Worm (Caenorhabditis elegans) whole organism, mixed stage, embryonic: ENCODE results near the gene sru-3.

Experiments used
- M03D4.4 ChIP-seq: sonication (generic microtip); optimal IDR thresholded peaks from 2 replicates; lab custom pipeline; 2017; ENCODE audit warnings: mild to moderate bottlenecking, missing genetic modification characterization, missing compliant biosample characterization
- bed-3 ChIP-seq: fragments of 200-800 bp; sonication (Bioruptor generic); optimal IDR thresholded peaks from 3 replicates; lab custom pipeline; 2018; ENCODE audit warnings: mild to moderate bottlenecking, missing genetic modification characterization, moderate library complexity, missing compliant biosample characterization
- blmp-1 ChIP-seq: fragments of 150-350 bp; optimal IDR thresholded peaks from 2 replicates; lab custom pipeline; 2014; ENCODE audit warnings: missing biosample characterization, missing genetic modification characterization
- ceh-39 ChIP-seq: fragments of 150-350 bp; optimal IDR thresholded peaks from 2 replicates; lab custom pipeline; 2014; ENCODE audit warnings: missing biosample characterization, missing genetic modification characterization
- ceh-43 ChIP-seq: fragments of 200-800 bp; sonication (Bioruptor generic); optimal IDR thresholded peaks from 2 replicates; lab custom pipeline; 2018; ENCODE audit warnings: mild to moderate bottlenecking, missing genetic modification characterization, moderate library complexity, missing compliant biosample characterization
- ceh-83 ChIP-seq: fragments of 200-800 bp; sonication (Bioruptor generic); optimal IDR thresholded peaks from 2 replicates; lab custom pipeline; 2018; ENCODE audit warnings: mild to moderate bottlenecking, missing genetic modification characterization, missing compliant biosample characterization
- cnd-1 ChIP-seq: fragments of 200-800 bp; sonication (Bioruptor generic); optimal IDR thresholded peaks from 2 replicates; lab custom pipeline; 2018; ENCODE audit warnings: mild to moderate bottlenecking, missing genetic modification characterization, missing compliant biosample characterization
- drap-1 ChIP-seq: fragments of 200-800 bp; sonication (Bioruptor generic); optimal IDR thresholded peaks from 3 replicates; lab custom pipeline; 2018; ENCODE audit warnings: mild to moderate bottlenecking, missing genetic modification characterization, missing compliant biosample characterization
- elt-1 ChIP-seq: sonication (generic microtip); optimal IDR thresholded peaks from 2 replicates; lab custom pipeline; 2017; ENCODE audit warnings: missing genetic modification characterization, mild to moderate bottlenecking, missing compliant biosample characterization, antibody characterized with exemption, moderate library complexity, borderline replicate concordance; ENCODE audit not compliant: insufficient read depth
- elt-3 ChIP-seq: fragments of 150-350 bp; optimal IDR thresholded peaks from 2 replicates; lab custom pipeline; 2014; ENCODE audit warnings: missing biosample characterization, missing genetic modification characterization
- flh-1 ChIP-seq: fragments of 200-800 bp; sonication (Bioruptor generic); optimal IDR thresholded peaks from 2 replicates; lab custom pipeline; 2018; ENCODE audit warnings: mild to moderate bottlenecking, missing genetic modification characterization, moderate library complexity, missing compliant biosample characterization
- ham-2 ChIP-seq: fragments of 200-800 bp; sonication (Bioruptor generic); optimal IDR thresholded peaks from 2 replicates; lab custom pipeline; 2018; ENCODE audit warnings: mild to moderate bottlenecking, missing genetic modification characterization, missing compliant biosample characterization
- hlh-1 ChIP-seq: fragments of 150-350 bp; optimal IDR thresholded peaks from 2 replicates; lab custom pipeline; 2014; ENCODE audit warnings: missing biosample characterization, missing genetic modification reagents, missing genetic modification characterization
- lin-13 ChIP-seq: fragments of 150-350 bp; optimal IDR thresholded peaks from 2 replicates; lab custom pipeline; 2014; ENCODE audit warnings: missing biosample characterization, missing genetic modification characterization
- lsy-2 ChIP-seq: fragments of 150-350 bp; optimal IDR thresholded peaks from 2 replicates; lab custom pipeline; 2014; ENCODE audit warnings: missing biosample characterization, missing genetic modification characterization
- mab-5 ChIP-seq: fragments of 150-350 bp; optimal IDR thresholded peaks from 2 replicates; lab custom pipeline; 2014; ENCODE audit warnings: missing biosample characterization, missing genetic modification characterization
- mep-1 ChIP-seq: fragments of 150-350 bp; optimal IDR thresholded peaks from 2 replicates; lab custom pipeline; 2017; ENCODE audit warnings: missing biosample characterization, missing genetic modification reagents, missing genetic modification characterization, inconsistent platforms
- mls-2 ChIP-seq: sonication (generic microtip); optimal IDR thresholded peaks from 2 replicates; lab custom pipeline; 2016; ENCODE audit warnings: mild to moderate bottlenecking, missing genetic modification characterization, moderate library complexity, missing compliant biosample characterization
- nhr-2 ChIP-seq: fragments of 150-350 bp; optimal IDR thresholded peaks from 2 replicates; lab custom pipeline; 2014; ENCODE audit warnings: missing biosample characterization, missing genetic modification characterization
- nhr-28 ChIP-seq: fragments of 150-350 bp; optimal IDR thresholded peaks from 2 replicates; lab custom pipeline; 2014; ENCODE audit warnings: missing biosample characterization, missing genetic modification characterization
- nhr-76 ChIP-seq: sonication (generic microtip); optimal IDR thresholded peaks from 2 replicates; lab custom pipeline; 2017; ENCODE audit warnings: missing biosample characterization, missing genetic modification characterization
- pha-4 ChIP-seq: fragments of 150-350 bp; optimal IDR thresholded peaks from 2 replicates; lab custom pipeline; 2018; ENCODE audit warnings: missing biosample characterization, missing genetic modification reagents, missing genetic modification characterization
- sem-2 ChIP-seq: fragments of 200-800 bp; sonication (Bioruptor generic); optimal IDR thresholded peaks from 2 replicates; lab custom pipeline; 2018; ENCODE audit warnings: mild to moderate bottlenecking, missing genetic modification characterization, missing compliant biosample characterization
- snpc-4 ChIP-seq: fragments of 150-350 bp; optimal IDR thresholded peaks from 2 replicates; lab custom pipeline; 2014; ENCODE audit warnings: missing biosample characterization, missing genetic modification characterization
- sptf-1 ChIP-seq: sonication (generic microtip); optimal IDR thresholded peaks from 2 replicates; lab custom pipeline; 2017; ENCODE audit warnings: mild to moderate bottlenecking, missing genetic modification characterization, moderate library complexity, missing compliant biosample characterization
- tbx-8 ChIP-seq: fragments of 200-800 bp; sonication (Bioruptor generic); optimal IDR thresholded peaks from 2 replicates; lab custom pipeline; 2018; ENCODE audit warnings: mild to moderate bottlenecking, missing genetic modification characterization, moderate library complexity, missing compliant biosample characterization
- unc-120 ChIP-seq: sonication (generic microtip); optimal IDR thresholded peaks from 2 replicates; lab custom pipeline; 2017; ENCODE audit warnings: missing genetic modification characterization, missing compliant biosample characterization; ENCODE audit not compliant: poor library complexity, severe bottlenecking
- unc-39 ChIP-seq: fragments of 150-350 bp; optimal IDR thresholded peaks from 2 replicates; lab custom pipeline; 2014; ENCODE audit warnings: missing biosample characterization, missing genetic modification characterization
- zip-8 ChIP-seq: fragments of 150-350 bp; optimal IDR thresholded peaks from 2 replicates; lab custom pipeline; 2014; ENCODE audit warnings: missing biosample characterization, missing genetic modification characterization
- ztf-11 ChIP-seq: fragments of 150-350 bp; optimal IDR thresholded peaks from 2 replicates; lab custom pipeline; 2014; ENCODE audit warnings: missing biosample characterization, missing genetic modification characterization

Gene sru-3

ce11 chrIV:9525682-9526416 lies 29.4 kb downstream of the sru-3 start, which contains the start of gene elo-1:
Gene elo-1, plus strand, starts transcription at chrIV:9526366.
- no peak for TF ChIP-seq cnd-1
- TF ChIP-seq sem-2 (GFP tag; lab: Kevin White, UChicago) = no peak
- no peak for TF ChIP-seq mab-5 (tag; lab: Kevin White, UChicago)
- TF ChIP-seq hlh-1 = peak; percentile 10

ce11 chrIV:9527002-9527401 lies 30.6 kb downstream of the sru-3 start:
- no peak for TF ChIP-seq drap-1 (GFP tag; lab: Kevin White, UChicago)
- no peak for TF ChIP-seq lin-13 (tag; lab: Kevin White, UChicago)
- TF ChIP-seq nhr-76 (tag; lab: Kevin White, UChicago) = no peak
- TF ChIP-seq tbx-8 (GFP tag; lab: Kevin White, UChicago) = no peak
- TF ChIP-seq mls-2 (tag; lab: Kevin White, UChicago) = no peak
- no peak for TF ChIP-seq zip-8 (tag; lab: Kevin White, UChicago)
- TF ChIP-seq ceh-39 = no peak
- TF ChIP-seq nhr-28 = no peak
- TF ChIP-seq sptf-1 = no peak
- no peak for TF ChIP-seq lsy-2
- TF ChIP-seq elt-3 (tag; lab: Kevin White, UChicago) = no peak
- no peak for TF ChIP-seq ham-2 (GFP tag; lab: Kevin White, UChicago)
- TF ChIP-seq ceh-43 (GFP tag; lab: Kevin White, UChicago) = no peak

ce11 chrIV:9529647-9530046 lies 33.2 kb downstream of the sru-3 start, which contains the start of gene elo-7:
Gene elo-7, plus strand, starts transcription at chrIV:9529947.
- TF ChIP-seq mls-2 (tag; lab: Kevin White, UChicago) (no peak), nhr-28 (no peak), nhr-2 (tag; lab: Kevin White, UChicago) (no peak), ztf-11 (tag; lab: Kevin White, UChicago) (no peak), elt-3 (tag; lab: Kevin White, UChicago) (no peak)

- TF ChIP-seq mab-5 (tag; lab: Kevin White, UChicago) (no peak), ceh-83 (GFP tag; lab: Kevin White, UChicago) (no peak), sem-2 (GFP tag; lab: Kevin White, UChicago) (no peak), snpc-4 (tag; lab: Kevin White, UChicago) (no peak), nhr-76 (tag; lab: Kevin White, UChicago) (no peak), zip-8 (tag; lab: Kevin White, UChicago) (no peak), elt-3 (tag; lab: Kevin White, UChicago) (no peak), sptf-1 (no peak), unc-39 (tag; lab: Kevin White, UChicago) (no peak), pha-4 (no peak), M03D4.4 (no peak), unc-120 (tag; lab: Kevin White, UChicago) (no peak), lsy-2 (no peak), nhr-2 (tag; lab: Kevin White, UChicago) (no peak), blmp-1 (tag; lab: Kevin White, UChicago) (no peak)
These were observed 34.4 kb downstream of the sru-3 start for ce11 chrIV:9530768-9531167.

ce11 chrIV:9533071-9533470 lies 36.7 kb downstream of the sru-3 start, which contains the start of gene F56H11.2:
Gene F56H11.2, minus strand, starts transcription at chrIV:9533171.
- TF ChIP-seq ceh-43 (GFP tag; lab: Kevin White, UChicago) = no peak
- TF ChIP-seq pha-4 = no peak
- TF ChIP-seq unc-39 (tag; lab: Kevin White, UChicago) = no peak
- TF ChIP-seq elt-1 = no peak
- TF ChIP-seq lin-13 (tag; lab: Kevin White, UChicago) = no peak
- no peak for TF ChIP-seq mep-1 (tag; lab: Kevin White, UChicago)
- TF ChIP-seq sptf-1 = no peak
- no peak for TF ChIP-seq flh-1
- no peak for TF ChIP-seq drap-1 (GFP tag; lab: Kevin White, UChicago)
- no peak for TF ChIP-seq elt-3 (tag; lab: Kevin White, UChicago)
- no peak for TF ChIP-seq ceh-83 (GFP tag; lab: Kevin White, UChicago)
- TF ChIP-seq lsy-2 = no peak
- no peak for TF ChIP-seq bed-3
- no peak for TF ChIP-seq tbx-8 (GFP tag; lab: Kevin White, UChicago)
- no peak for TF ChIP-seq nhr-2 (tag; lab: Kevin White, UChicago)
- no peak for TF ChIP-seq hlh-1
